Fruit fly (Drosophila melanogaster) S2 (cell line): ENCODE results near the gene CG44574.

Experiments used
- CG8478 ChIP-seq: fragments of >200 bp; optimal IDR thresholded peaks from 2 replicates; lab custom pipeline; 2018
- CTCF ChIP-seq, 2 experiments: fragments of >200 bp; optimal IDR thresholded peaks; 2 replicates each; lab custom pipeline; 2018

DNA sequence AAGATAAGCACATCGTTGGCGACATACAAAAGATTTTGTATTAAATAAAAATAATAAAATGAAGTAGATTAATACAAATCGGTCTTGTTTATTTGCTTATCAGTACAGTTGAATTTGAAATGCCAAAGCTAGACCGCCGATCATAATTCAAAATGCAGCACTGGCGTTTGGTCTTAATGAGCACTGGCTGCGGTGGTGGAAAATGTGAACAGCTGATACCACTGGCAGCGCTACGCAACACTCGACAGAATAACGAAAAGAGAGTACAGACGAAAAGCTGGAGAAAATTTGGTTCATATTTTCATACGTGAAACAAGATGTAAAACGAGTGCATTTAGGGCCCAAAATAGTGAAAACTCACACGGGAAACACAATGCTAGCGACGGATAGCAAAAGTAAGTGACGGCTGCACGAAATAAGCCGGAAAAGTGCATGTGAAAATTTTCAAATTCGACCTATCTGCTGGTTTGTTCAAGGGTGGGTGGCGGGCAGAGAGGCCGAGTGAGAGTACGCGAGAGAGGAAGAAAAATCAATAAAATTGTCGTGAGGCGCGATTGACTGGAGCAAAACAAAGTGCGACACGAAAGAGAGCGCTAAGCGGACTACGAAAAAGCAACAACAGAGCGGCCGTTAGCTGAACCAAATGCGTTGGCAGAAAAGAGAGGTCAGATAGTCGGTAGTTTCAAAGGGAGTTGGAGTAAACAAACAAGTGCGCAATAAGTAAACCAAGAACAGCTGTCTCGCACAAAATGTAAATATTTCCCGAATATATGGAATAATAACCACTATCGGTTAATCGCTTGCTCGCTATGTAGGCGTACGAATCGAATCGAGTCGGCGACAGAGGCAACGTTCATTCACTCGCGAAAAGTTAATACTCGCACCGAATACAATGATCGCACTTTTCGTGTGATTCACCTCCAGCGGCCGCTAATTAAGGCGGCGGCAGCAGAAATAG lies 23.6 kb downstream of the CG44574 start, which contains the start of gene bchs:
- TF ChIP-seq CG8478 = no peak
- TF ChIP-seq CTCF (optimal IDR thresholded peaks at IDR 0.05; lab: Kevin White, UChicago) = no peak
